Fruit fly (Drosophila melanogaster) whole organism, embryonic: ENCODE measurements around the gene CG14839.

Experiments used
- Aef1 ChIP-seq: fragments of 200-800 bp; sonication (Bioruptor generic); IDR thresholded peaks from 3 replicates; pipeline ENCODE4 v1.3.6; 2022; ENCODE audit warnings: missing biosample characterization, missing genetic modification characterization
- CG10267 ChIP-seq: fragments of 200-800 bp; sonication (Bioruptor generic); optimal IDR thresholded peaks from 2 replicates; lab custom pipeline; 2018; ENCODE audit warnings: missing biosample characterization, mild to moderate bottlenecking, missing genetic modification characterization, moderate library complexity
- CG10565 ChIP-seq: fragments of 200-800 bp; sonication (Bioruptor generic); optimal IDR thresholded peaks from 3 replicates; lab custom pipeline; 2016; ENCODE audit warnings: missing biosample characterization, mild to moderate bottlenecking, missing genetic modification characterization
- CG10979 ChIP-seq: fragments of 200-800 bp; sonication (Bioruptor generic); optimal IDR thresholded peaks from 2 replicates; lab custom pipeline; 2018; ENCODE audit warnings: missing biosample characterization, mild to moderate bottlenecking, missing genetic modification characterization, moderate library complexity
- CG12391 ChIP-seq: fragments of 200-800 bp; sonication (Bioruptor generic); optimal IDR thresholded peaks from 3 replicates; lab custom pipeline; 2018; ENCODE audit warnings: missing biosample characterization, mild to moderate bottlenecking, missing genetic modification characterization, moderate library complexity
- CG13296 ChIP-seq: fragments of 200-800 bp; sonication (Bioruptor generic); optimal IDR thresholded peaks from 3 replicates; lab custom pipeline; 2018; ENCODE audit warnings: missing biosample characterization, mild to moderate bottlenecking, missing genetic modification characterization
- CG14441 ChIP-seq: fragments of 200-800 bp; sonication (Bioruptor generic); IDR thresholded peaks from 2 replicates; pipeline ENCODE4 v1.3.6; 2022; ENCODE audit warnings: missing biosample characterization, missing genetic modification characterization
- CG15479 ChIP-seq: fragments of 200-800 bp; sonication (Bioruptor generic); optimal IDR thresholded peaks from 3 replicates; lab custom pipeline; 2019; ENCODE audit warnings: missing biosample characterization, mild to moderate bottlenecking, missing genetic modification characterization, moderate library complexity
- CG17829 ChIP-seq: fragments of 200-800 bp; optimal IDR thresholded peaks from 2 replicates; lab custom pipeline; 2019; ENCODE audit warnings: missing biosample characterization, mild to moderate bottlenecking, missing genetic modification characterization, moderate library complexity
- CG1792 ChIP-seq: fragments of 200-800 bp; sonication (Bioruptor generic); optimal IDR thresholded peaks from 2 replicates; lab custom pipeline; 2016; ENCODE audit warnings: missing biosample characterization, missing genetic modification characterization
- CG18599 ChIP-seq: fragments of 200-800 bp; sonication (Bioruptor generic); optimal IDR thresholded peaks from 3 replicates; lab custom pipeline; 2017; ENCODE audit warnings: missing biosample characterization, missing genetic modification characterization, mild to moderate bottlenecking, moderate library complexity, missing genetic modification reagents
- CG18619 ChIP-seq: fragments of 200-800 bp; sonication (Bioruptor generic); optimal IDR thresholded peaks from 3 replicates; lab custom pipeline; 2017; ENCODE audit warnings: missing biosample characterization, mild to moderate bottlenecking, missing genetic modification characterization
- CG30020 ChIP-seq: fragments of 200-800 bp; optimal IDR thresholded peaks from 2 replicates; lab custom pipeline; 2019; ENCODE audit warnings: missing biosample characterization, mild to moderate bottlenecking, missing genetic modification characterization, moderate library complexity
- CG30403 ChIP-seq: fragments of 200-800 bp; sonication (Bioruptor generic); optimal IDR thresholded peaks from 3 replicates; lab custom pipeline; 2016; ENCODE audit warnings: missing biosample characterization, missing genetic modification characterization
- CG3281 ChIP-seq: fragments of 200-800 bp; sonication (Bioruptor generic); optimal IDR thresholded peaks from 3 replicates; lab custom pipeline; 2017; ENCODE audit warnings: missing biosample characterization, mild to moderate bottlenecking, missing genetic modification characterization
- CG4328 ChIP-seq: fragments of 200-800 bp; sonication (Bioruptor generic); optimal IDR thresholded peaks from 3 replicates; lab custom pipeline; 2017; ENCODE audit warnings: missing biosample characterization, missing genetic modification reagents, missing genetic modification characterization
- CG4424 ChIP-seq: fragments of 200-800 bp; sonication (Bioruptor generic); optimal IDR thresholded peaks from 3 replicates; lab custom pipeline; 2016; ENCODE audit warnings: missing biosample characterization, missing genetic modification characterization
- CG6689 ChIP-seq: fragments of 200-800 bp; sonication (Bioruptor generic); IDR thresholded peaks from 2 replicates; pipeline ENCODE4 v1.3.6; 2022; ENCODE audit warnings: missing biosample characterization, missing genetic modification characterization
- CG7556 ChIP-seq: fragments of 200-800 bp; sonication (Bioruptor generic); optimal IDR thresholded peaks from 2 replicates; lab custom pipeline; 2017; ENCODE audit warnings: missing biosample characterization, mild to moderate bottlenecking, missing genetic modification characterization
- CG8359 ChIP-seq: fragments of 200-800 bp; sonication (Bioruptor generic); optimal IDR thresholded peaks from 2 replicates; lab custom pipeline; 2017; ENCODE audit warnings: missing biosample characterization, mild to moderate bottlenecking, missing genetic modification characterization, borderline replicate concordance
- D19B ChIP-seq: fragments of 200-800 bp; sonication (Bioruptor generic); optimal IDR thresholded peaks from 2 replicates; lab custom pipeline; 2017; ENCODE audit warnings: missing biosample characterization, mild to moderate bottlenecking, missing genetic modification characterization
- Dip2 ChIP-seq: fragments of 200-800 bp; sonication (Bioruptor generic); IDR thresholded peaks from 2 replicates; pipeline ENCODE4 v1.3.6; 2022; ENCODE audit warnings: missing biosample characterization, missing genetic modification characterization
- Ets65A ChIP-seq: fragments of 200-800 bp; sonication (Bioruptor generic); peaks from one replicate; lab custom pipeline; 2016; ENCODE audit warnings: missing biosample characterization, missing genetic modification characterization
- Fer3 ChIP-seq: fragments of 200-800 bp; sonication (Bioruptor generic); optimal IDR thresholded peaks from 2 replicates; lab custom pipeline; 2018; ENCODE audit warnings: missing biosample characterization, mild to moderate bottlenecking, missing genetic modification characterization, moderate library complexity
- Hand ChIP-seq: fragments of 200-800 bp; sonication (Bioruptor generic); optimal IDR thresholded peaks from 2 replicates; lab custom pipeline; 2017; ENCODE audit warnings: mild to moderate bottlenecking, missing biosample characterization, missing genetic modification reagents, missing genetic modification characterization
- HmgD ChIP-seq: fragments of 200-800 bp; sonication (Bioruptor generic); optimal IDR thresholded peaks from 3 replicates; lab custom pipeline; 2016; ENCODE audit warnings: missing biosample characterization, missing genetic modification characterization
- Hmr ChIP-seq: fragments of 200-800 bp; sonication (Bioruptor generic); optimal IDR thresholded peaks from 3 replicates; lab custom pipeline; 2017; ENCODE audit warnings: mild to moderate bottlenecking, missing biosample characterization, missing genetic modification reagents, missing genetic modification characterization
- Meics ChIP-seq: fragments of 200-800 bp; sonication (Bioruptor generic); optimal IDR thresholded peaks from 2 replicates; lab custom pipeline; 2017; ENCODE audit warnings: missing biosample characterization, mild to moderate bottlenecking, missing genetic modification characterization
- Oli ChIP-seq: fragments of 200-800 bp; sonication (Bioruptor generic); optimal IDR thresholded peaks from 2 replicates; lab custom pipeline; 2018; ENCODE audit warnings: missing biosample characterization, mild to moderate bottlenecking, missing genetic modification characterization, moderate library complexity
- Poxn ChIP-seq: fragments of 200-800 bp; sonication (Bioruptor generic); IDR thresholded peaks from 2 replicates; pipeline ENCODE4 v1.3.6; 2022; ENCODE audit warnings: missing biosample characterization, missing genetic modification characterization
- Scr ChIP-seq: fragments of 200-800 bp; sonication (Bioruptor generic); IDR thresholded peaks from 2 replicates; pipeline ENCODE4 v1.3.6; 2022; ENCODE audit warnings: missing biosample characterization, missing genetic modification characterization; ENCODE audit not compliant: partially characterized antibody
- Sin3A ChIP-seq: fragments of >200 bp; optimal IDR thresholded peaks from 2 replicates; lab custom pipeline; 2018
- ato ChIP-seq: fragments of 200-800 bp; sonication (Bioruptor generic); IDR thresholded peaks from 2 replicates; pipeline ENCODE4 v1.3.6; 2022; ENCODE audit warnings: missing biosample characterization, missing genetic modification characterization; ENCODE audit not compliant: partially characterized antibody
- br ChIP-seq: fragments of >200 bp; optimal IDR thresholded peaks from 2 replicates; lab custom pipeline; 2017
- btn ChIP-seq: fragments of 200-800 bp; sonication (Bioruptor generic); optimal IDR thresholded peaks from 2 replicates; lab custom pipeline; 2016; ENCODE audit warnings: missing biosample characterization, missing genetic modification characterization
- cato ChIP-seq: fragments of 200-800 bp; sonication (Bioruptor generic); optimal IDR thresholded peaks from 2 replicates; lab custom pipeline; 2016; ENCODE audit warnings: missing biosample characterization, missing genetic modification characterization, borderline replicate concordance
- croc ChIP-seq: fragments of 200-800 bp; sonication (Bioruptor generic); conservative IDR thresholded peaks from 3 replicates; pipeline ENCODE4 v1.3.6; 2022; ENCODE audit warnings: missing biosample characterization, missing genetic modification characterization
- crp ChIP-seq, 2 experiments: fragments of 200-800 bp; sonication (Bioruptor generic); optimal IDR thresholded peaks; 2 replicates in 1 of 2; 3 replicates in 1 of 2; lab custom pipeline; 2017; ENCODE audit warnings: missing biosample characterization in 2 of 2, missing genetic modification characterization in 2 of 2, mild to moderate bottlenecking in 1 of 2, moderate library complexity in 1 of 2
- gem ChIP-seq: fragments of 200-800 bp; sonication (Bioruptor generic); optimal IDR thresholded peaks from 2 replicates; lab custom pipeline; 2019; ENCODE audit warnings: missing biosample characterization, mild to moderate bottlenecking, missing genetic modification characterization, moderate library complexity
- ham ChIP-seq: fragments of 200-800 bp; sonication (Bioruptor generic); IDR thresholded peaks from 2 replicates; pipeline ENCODE4 v1.3.6; 2022; ENCODE audit warnings: missing biosample characterization, missing genetic modification characterization
- ind ChIP-seq: fragments of 200-800 bp; sonication (Bioruptor generic); optimal IDR thresholded peaks from 3 replicates; lab custom pipeline; 2016; ENCODE audit warnings: missing biosample characterization, missing genetic modification characterization
- jumu ChIP-seq: fragments of 200-800 bp; sonication (Bioruptor generic); optimal IDR thresholded peaks from 3 replicates; lab custom pipeline; 2016; ENCODE audit warnings: missing biosample characterization, missing genetic modification characterization
- odd ChIP-seq: fragments of 200-800 bp; sonication (Bioruptor generic); optimal IDR thresholded peaks from 2 replicates; lab custom pipeline; 2017; ENCODE audit warnings: missing biosample characterization, mild to moderate bottlenecking, missing genetic modification characterization
- repo ChIP-seq: fragments of 200-800 bp; sonication (Bioruptor generic); optimal IDR thresholded peaks from 2 replicates; lab custom pipeline; 2016; ENCODE audit warnings: missing biosample characterization, missing genetic modification characterization
- so ChIP-seq: fragments of 200-800 bp; sonication (Bioruptor generic); IDR thresholded peaks from 3 replicates; pipeline ENCODE4 v1.3.6; 2022; ENCODE audit warnings: missing biosample characterization, missing genetic modification characterization
- sqz ChIP-seq: fragments of 200-800 bp; sonication (Bioruptor generic); optimal IDR thresholded peaks from 3 replicates; lab custom pipeline; 2018; ENCODE audit warnings: missing biosample characterization, mild to moderate bottlenecking, missing genetic modification characterization
- tll ChIP-seq, 2 experiments: fragments of 200-800 bp in 1 of 2; fragments of >200 bp in 1 of 2; sonication (Bioruptor generic) in 1 of 2; optimal IDR thresholded peaks; 2 replicates each; lab custom pipeline; 2017 to 2019; ENCODE audit warnings: missing biosample characterization in 2 of 2, missing genetic modification characterization in 2 of 2, mild to moderate bottlenecking in 1 of 2, moderate library complexity in 1 of 2
- ttk ChIP-seq: fragments of 200-800 bp; sonication (Bioruptor generic); IDR thresholded peaks from 2 replicates; pipeline ENCODE4 v2.1.2; 2022; ENCODE audit warnings: missing biosample characterization, missing genetic modification characterization
- wdn ChIP-seq: fragments of 200-800 bp; sonication (Bioruptor generic); IDR thresholded peaks from 2 replicates; pipeline ENCODE4 v1.3.6; 2022; ENCODE audit warnings: missing biosample characterization, missing genetic modification characterization

The CG14839 gene

dm6 chr3R:14289958-14290835, 28.0 kb downstream of the CG14839 start (continued):
- TF ChIP-seq ttk (GFP tag; lab: Robert Waterston, UW) (0 out of 2 replicates have a peak, but pooled peaks have one; percentile 10), btn (GFP tag; lab: Kevin White, UChicago) (no peak), CG3281 (GFP tag; lab: Kevin White, UChicago) (peak; percentile 50), CG4328 (GFP tag; lab: Kevin White, UChicago) (no peak), wdn (no peak), gem (peak; percentile 49), CG30020 (tag; lab: Kevin White, UChicago) (no peak), CG12391 (tag; lab: Kevin White, UChicago) (peak; percentile 23), CG8359 (no peak), odd (GFP tag; lab: Kevin White, UChicago) (peak; percentile 4), so (0 out of 3 replicates have a peak, but pooled peaks have one; percentile 9), Ets65A (GFP tag; lab: Kevin White, UChicago) (no peak), CG10267 (tag; lab: Kevin White, UChicago) (no peak), CG10565 (GFP tag; lab: Kevin White, UChicago) (no peak), HmgD (GFP tag; lab: Kevin White, UChicago) (no peak), ind (GFP tag; lab: Kevin White, UChicago) (peak; percentile 9), CG18599 (GFP tag; lab: Kevin White, UChicago) (peak; percentile 51), CG13296 (peak; percentile 25), croc (no peak), CG18619 (GFP tag; lab: Kevin White, UChicago) (peak; percentile 11), CG14441 (GFP tag; lab: Robert Waterston, UW) (0 out of 2 replicates have a peak, but pooled peaks have one; percentile 19), tll (GFP tag; optimal IDR thresholded peaks at IDR 0.05; lab: Kevin White, UChicago) (no peak), Aef1 (GFP tag; lab: Robert Waterston, UW) (no peak), CG1792 (GFP tag; lab: Kevin White, UChicago) (no peak), sqz (GFP tag; lab: Kevin White, UChicago) (peak; percentile 48), CG6689 (0 out of 2 replicates have a peak, but pooled peaks have one; percentile 18), CG10979 (tag; lab: Kevin White, UChicago) (no peak), ato (no peak), Scr (GFP tag; lab: Robert Waterston, UW) (no peak), repo (GFP tag; lab: Kevin White, UChicago) (no peak), ham (GFP tag; lab: Robert Waterston, UW) (no peak), Meics (GFP tag; lab: Kevin White, UChicago) (peak; percentile 25), Poxn (GFP tag; lab: Robert Waterston, UW) (no peak), CG7556 (GFP tag; lab: Kevin White, UChicago) (peak; percentile 28), CG4424 (no peak), Fer3 (tag; lab: Kevin White, UChicago) (peak; percentile 28), jumu (GFP tag; lab: Kevin White, UChicago) (no peak), Dip2 (no peak), CG17829 (tag; lab: Kevin White, UChicago) (no peak), Oli (tag; lab: Kevin White, UChicago) (peak; percentile 8), br (lab: Kevin White, UChicago) (no peak), Sin3A (no peak), Hmr (GFP tag; lab: Kevin White, UChicago) (peak; percentile 37), crp (GFP tag; optimal IDR thresholded peaks at IDR 0.05; lab: Kevin White, UChicago) (no peak), CG30403 (GFP tag; lab: Kevin White, UChicago) (peak; percentile 23), Hand (no peak), CG15479 (no peak), cato (GFP tag; lab: Kevin White, UChicago) (no peak), D19B (GFP tag; lab: Kevin White, UChicago) (no peak)
